Fruit fly (Drosophila melanogaster) whole organism, prepupa: ENCODE results near the gene chas.

Source experiments
- CG11762 ChIP-seq: fragments of 200-800 bp; sonication (Bioruptor generic); optimal IDR thresholded peaks from 3 replicates; lab custom pipeline; 2016; ENCODE audit warnings: missing biosample characterization, missing genetic modification characterization; ENCODE audit not compliant: insufficient read depth
- CG32006 ChIP-seq: fragments of 200-800 bp; sonication (Bioruptor generic); optimal IDR thresholded peaks from 3 replicates; lab custom pipeline; 2017; ENCODE audit warnings: missing biosample characterization, mild to moderate bottlenecking, missing genetic modification characterization
- CG34406 ChIP-seq: fragments of 200-800 bp; sonication (Bioruptor generic); optimal IDR thresholded peaks from 3 replicates; lab custom pipeline; 2016; ENCODE audit warnings: missing biosample characterization, missing genetic modification characterization
- CG3919 ChIP-seq: fragments of 200-800 bp; sonication (Bioruptor generic); optimal IDR thresholded peaks from 3 replicates; lab custom pipeline; 2016; ENCODE audit warnings: missing biosample characterization, missing genetic modification characterization
- CG6792 ChIP-seq: fragments of 200-800 bp; sonication (Bioruptor generic); optimal IDR thresholded peaks from 3 replicates; lab custom pipeline; 2016; ENCODE audit warnings: missing biosample characterization, missing genetic modification characterization
- CG7368 ChIP-seq: fragments of 200-800 bp; sonication (Bioruptor generic); optimal IDR thresholded peaks from 3 replicates; lab custom pipeline; 2016; ENCODE audit warnings: missing biosample characterization, missing genetic modification characterization
- Ets21C ChIP-seq: fragments of 200-800 bp; sonication (Bioruptor generic); optimal IDR thresholded peaks from 3 replicates; lab custom pipeline; 2016; ENCODE audit warnings: missing biosample characterization, missing genetic modification characterization
- Lpt ChIP-seq: fragments of 200-800 bp; sonication (Bioruptor generic); optimal IDR thresholded peaks from 3 replicates; lab custom pipeline; 2016; ENCODE audit warnings: missing biosample characterization, missing genetic modification characterization
- cyc ChIP-seq: fragments of 200-800 bp; sonication (Bioruptor generic); optimal IDR thresholded peaks from 3 replicates; lab custom pipeline; 2016; ENCODE audit warnings: missing biosample characterization, missing genetic modification characterization
- pdm3 ChIP-seq: fragments of 200-800 bp; sonication (Bioruptor generic); optimal IDR thresholded peaks from 3 replicates; lab custom pipeline; 2016; ENCODE audit warnings: missing biosample characterization, missing genetic modification characterization
- vri ChIP-seq: fragments of 200-800 bp; sonication (Bioruptor generic); optimal IDR thresholded peaks from 3 replicates; lab custom pipeline; 2016; ENCODE audit warnings: missing biosample characterization, mild to moderate bottlenecking, missing genetic modification characterization

chas gene

DNA sequence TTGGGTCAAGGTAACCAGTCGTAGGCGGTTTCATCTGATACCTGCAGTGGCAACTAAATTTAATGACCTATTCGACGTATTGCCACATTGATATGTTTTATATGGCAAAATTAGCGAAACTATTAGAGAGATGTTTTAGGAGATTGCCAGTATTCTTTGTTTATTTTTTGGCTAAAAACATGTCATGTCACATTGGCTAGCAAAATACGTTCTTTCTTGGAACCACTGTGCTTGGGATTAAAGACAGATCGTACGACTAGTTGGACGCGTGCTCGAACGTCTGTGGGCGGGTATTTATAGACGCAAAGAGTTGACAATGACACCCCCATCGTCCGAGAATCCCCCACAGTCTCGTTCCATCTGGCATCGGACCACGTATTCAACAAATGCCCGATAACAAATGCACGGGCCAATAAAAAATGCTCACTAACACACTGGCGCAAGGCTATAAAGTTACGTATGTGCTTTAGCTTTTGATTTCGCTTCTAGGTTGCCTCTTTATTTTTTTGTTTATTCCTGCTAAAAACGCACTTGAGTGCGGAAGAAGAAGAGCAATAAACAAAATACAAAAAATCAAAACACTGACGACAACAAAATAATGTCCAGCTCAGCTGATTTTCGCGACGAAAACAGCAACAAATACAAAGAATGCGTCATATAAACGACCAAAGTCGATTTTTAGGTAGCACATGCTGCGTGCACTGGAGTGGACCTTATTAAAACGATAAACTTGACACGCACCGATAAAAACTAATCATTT, 74.1 kb downstream of the chas start (continued):
- TF ChIP-seq CG32006 (GFP tag; lab: Kevin White, UChicago) (peak; percentile 7), cyc (GFP tag; lab: Kevin White, UChicago) (no peak), CG7368 (GFP tag; lab: Kevin White, UChicago) (no peak), Lpt (GFP tag; lab: Kevin White, UChicago) (no peak), Ets21C (GFP tag; lab: Kevin White, UChicago) (no peak), vri (GFP tag; lab: Kevin White, UChicago) (peak; percentile 93), pdm3 (GFP tag; lab: Kevin White, UChicago) (no peak), CG34406 (GFP tag; lab: Kevin White, UChicago) (no peak), CG11762 (no peak), CG3919 (no peak), CG6792 (GFP tag; lab: Kevin White, UChicago) (no peak)
